Worm (Caenorhabditis elegans) whole organism, L4/young adult: Measurements from ENCODE around the gene dis-3.

Experiments
- W03F9.2 ChIP-seq: fragments of 150-350 bp; optimal IDR thresholded peaks from 2 replicates; lab custom pipeline; 2014; ENCODE audit warnings: missing biosample characterization, missing genetic modification characterization
- him-1 ChIP-seq: sonication (generic microtip); optimal IDR thresholded peaks from 2 replicates; lab custom pipeline; 2016; ENCODE audit warnings: missing genotype, missing genetic modification reagents, missing genetic modification characterization, missing compliant biosample characterization

- no peak for TF ChIP-seq W03F9.2
- TF ChIP-seq him-1 (tag; lab: Kevin White, UChicago): no peak
Measured at ce11 chrIV:10062728-10063127, 34.3 kb upstream of the dis-3 start, which contains the start of gene ipla-7.
